Fruit fly (Drosophila melanogaster) whole organism, adult: ENCODE data around the gene PQBP1.

ENCODE experiments used
- CG11617 ChIP-seq: fragments of 200-800 bp; sonication (Bioruptor generic); optimal IDR thresholded peaks from 2 replicates; lab custom pipeline; 2017; ENCODE audit warnings: mild to moderate bottlenecking, missing biosample characterization, missing genetic modification reagents, missing genetic modification characterization
- CG12768 ChIP-seq: fragments of 200-800 bp; sonication (Bioruptor generic); optimal IDR thresholded peaks from 2 replicates; lab custom pipeline; 2017; ENCODE audit warnings: missing biosample characterization, missing genetic modification characterization, mild to moderate bottlenecking, moderate library complexity, missing genetic modification reagents
- CG14711 ChIP-seq: fragments of 200-800 bp; sonication (Bioruptor generic); optimal IDR thresholded peaks from 2 replicates; lab custom pipeline; 2018; ENCODE audit warnings: missing biosample characterization, mild to moderate bottlenecking, missing genetic modification characterization, moderate library complexity
- CG1620 ChIP-seq: fragments of 200-800 bp; sonication (Bioruptor generic); optimal IDR thresholded peaks from 2 replicates; lab custom pipeline; 2016; ENCODE audit warnings: missing biosample characterization, missing genetic modification characterization
- CG33017 ChIP-seq: fragments of 200-800 bp; sonication (Bioruptor generic); optimal IDR thresholded peaks from 2 replicates; lab custom pipeline; 2018; ENCODE audit warnings: missing biosample characterization, mild to moderate bottlenecking, missing genetic modification characterization, moderate library complexity
- CG5204 ChIP-seq: fragments of 200-800 bp; sonication (Bioruptor generic); optimal IDR thresholded peaks from 2 replicates; lab custom pipeline; 2016; ENCODE audit warnings: missing biosample characterization, missing genetic modification characterization
- CG7045 ChIP-seq: fragments of 200-800 bp; sonication (Bioruptor generic); optimal IDR thresholded peaks from 2 replicates; lab custom pipeline; 2017; ENCODE audit warnings: missing biosample characterization, mild to moderate bottlenecking, missing genetic modification characterization
- CG7101 ChIP-seq: fragments of 200-800 bp; sonication (Bioruptor generic); optimal IDR thresholded peaks from 2 replicates; lab custom pipeline; 2018; ENCODE audit warnings: missing biosample characterization, mild to moderate bottlenecking, missing genetic modification characterization, moderate library complexity
- Clk ChIP-seq: fragments of 200-800 bp; sonication (Bioruptor generic); optimal IDR thresholded peaks from 2 replicates; lab custom pipeline; 2017; ENCODE audit warnings: missing biosample characterization, missing genetic modification characterization
- Crg-1 ChIP-seq: fragments of 200-800 bp; sonication (Bioruptor generic); optimal IDR thresholded peaks from 2 replicates; lab custom pipeline; 2016; ENCODE audit warnings: missing biosample characterization, missing genetic modification characterization
- Hr96 ChIP-seq: fragments of 200-800 bp; sonication (Bioruptor generic); optimal IDR thresholded peaks from 2 replicates; lab custom pipeline; 2016; ENCODE audit warnings: missing biosample characterization, missing genetic modification characterization
- Mnt ChIP-seq: fragments of 200-800 bp; sonication (Bioruptor generic); optimal IDR thresholded peaks from 2 replicates; lab custom pipeline; 2016; ENCODE audit warnings: missing biosample characterization, mild to moderate bottlenecking, missing genetic modification characterization
- bab1 ChIP-seq: fragments of 200-800 bp; sonication (Bioruptor generic); optimal IDR thresholded peaks from 3 replicates; lab custom pipeline; 2019; ENCODE audit warnings: missing biosample characterization, mild to moderate bottlenecking, missing genetic modification characterization, moderate library complexity
- cic ChIP-seq: fragments of 200-800 bp; sonication (Bioruptor generic); optimal IDR thresholded peaks from 2 replicates; lab custom pipeline; 2017; ENCODE audit warnings: missing biosample characterization, mild to moderate bottlenecking, missing genetic modification characterization, moderate library complexity
- cnc ChIP-seq, 2 experiments: fragments of >200 bp; optimal IDR thresholded peaks; 2 replicates each; lab custom pipeline; 2017
- kay ChIP-seq: fragments of 200-800 bp; sonication (Bioruptor generic); peaks from one replicate; lab custom pipeline; 2016; ENCODE audit warnings: missing biosample characterization, missing genetic modification characterization, borderline replicate concordance
- ovo ChIP-seq: fragments of 200-800 bp; sonication (Bioruptor generic); optimal IDR thresholded peaks from 2 replicates; lab custom pipeline; 2016; ENCODE audit warnings: missing biosample characterization, missing genetic modification characterization
- pad ChIP-seq: fragments of 200-800 bp; sonication (Bioruptor generic); optimal IDR thresholded peaks from 3 replicates; lab custom pipeline; 2017; ENCODE audit warnings: missing biosample characterization, missing genetic modification characterization, mild to moderate bottlenecking, moderate library complexity, missing genetic modification reagents
- tj ChIP-seq: fragments of 200-800 bp; sonication (Bioruptor generic); optimal IDR thresholded peaks from 3 replicates; lab custom pipeline; 2017; ENCODE audit warnings: missing biosample characterization, mild to moderate bottlenecking, missing genetic modification characterization, moderate library complexity
- toe ChIP-seq: fragments of 200-800 bp; sonication (Bioruptor generic); optimal IDR thresholded peaks from 2 replicates; lab custom pipeline; 2016; ENCODE audit warnings: missing biosample characterization, missing genetic modification characterization

The PQBP1 gene

DNA sequence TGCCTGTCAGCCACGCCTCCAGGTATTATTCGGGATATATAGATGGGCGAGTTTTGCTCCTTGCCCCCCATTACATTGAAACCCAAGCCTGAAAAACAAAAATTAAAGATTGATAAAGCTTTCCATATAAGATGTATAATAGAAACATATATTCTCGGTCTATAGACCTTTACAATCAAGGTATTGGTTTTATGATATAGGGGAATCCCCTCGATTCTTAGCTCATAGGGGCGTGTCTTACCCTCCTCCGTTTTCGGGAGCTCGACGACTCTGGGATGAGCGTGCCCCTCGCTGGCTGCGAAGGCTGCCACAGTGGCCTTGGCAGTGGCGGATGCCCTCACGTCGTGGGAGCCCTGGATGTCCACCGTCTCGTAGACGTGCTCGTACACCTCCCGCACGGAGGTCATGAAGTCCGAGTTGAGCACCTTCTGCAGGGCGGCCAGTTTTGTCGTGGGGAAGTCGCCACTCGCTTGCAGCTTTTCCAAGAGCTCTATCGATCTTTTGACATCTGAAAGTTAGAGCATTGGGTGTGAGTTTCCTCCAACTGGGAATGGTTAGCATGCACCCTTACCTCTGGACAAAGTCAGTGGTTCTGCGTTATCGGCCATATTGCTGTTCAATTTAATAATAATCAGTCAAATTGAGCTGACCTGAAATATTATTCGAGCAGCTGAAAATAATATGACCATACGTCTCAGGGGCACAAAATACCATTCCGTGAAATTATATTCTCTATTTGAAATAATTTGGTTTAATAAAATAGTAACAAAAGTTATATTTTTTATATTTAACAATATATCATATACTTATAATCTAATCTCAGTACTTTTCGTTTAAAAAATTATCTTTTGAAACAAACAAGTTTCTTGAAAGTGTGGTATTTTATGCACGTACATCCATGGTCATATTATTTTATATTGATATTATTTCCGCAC lies at the start of gene PQBP1, which contains the start of gene veli:
Gene PQBP1 (plus strand): TSS at position 885 of the 935 bp plus-strand sequence.
Gene veli (minus strand): TSS at position 685 of the 935 bp plus-strand sequence.
- TF ChIP-seq ovo (GFP tag; lab: Kevin White, UChicago) (no peak), CG14711 (tag; lab: Kevin White, UChicago) (peak; percentile 18)

DNA sequence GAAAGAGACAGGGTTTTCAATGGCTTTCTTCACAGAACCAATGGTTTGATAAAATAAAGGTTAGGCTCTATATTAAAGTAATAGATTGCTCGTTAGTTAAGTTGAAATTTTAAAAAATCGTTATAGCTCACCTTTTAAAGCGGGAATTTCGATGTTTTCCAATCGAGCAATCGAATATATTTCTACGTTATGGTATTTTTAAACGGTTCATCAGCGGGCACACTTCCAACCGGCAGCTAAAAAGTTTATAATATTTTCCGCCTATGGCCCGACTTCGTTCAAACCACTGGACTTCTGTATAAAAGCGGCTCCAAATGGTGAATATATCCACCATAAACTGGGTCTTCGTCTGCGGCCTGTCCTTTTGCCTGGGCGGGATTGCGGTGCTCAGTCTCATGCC lies 42.5 kb upstream of the PQBP1 start, which contains the start of gene beta4GalT7:
Gene beta4GalT7 (plus strand): TSS at position 201 of the 400 bp plus-strand sequence.
- no peak for TF ChIP-seq CG11617
- TF ChIP-seq CG14711 (tag; lab: Kevin White, UChicago): no peak
- no peak for TF ChIP-seq kay (GFP tag; lab: Kevin White, UChicago)
- no peak for TF ChIP-seq Clk
- no peak for TF ChIP-seq CG12768 (GFP tag; lab: Kevin White, UChicago)
- TF ChIP-seq tj: no peak
- no peak for TF ChIP-seq pad
- no peak for TF ChIP-seq Mnt (GFP tag; lab: Kevin White, UChicago)
- TF ChIP-seq toe (GFP tag; lab: Kevin White, UChicago): no peak
- TF ChIP-seq CG5204: no peak
- no peak for TF ChIP-seq Crg-1
- TF ChIP-seq CG7045: no peak
- no peak for TF ChIP-seq bab1 (GFP tag; lab: Kevin White, UChicago)
- TF ChIP-seq CG33017 (tag; lab: Kevin White, UChicago): no peak

DNA sequence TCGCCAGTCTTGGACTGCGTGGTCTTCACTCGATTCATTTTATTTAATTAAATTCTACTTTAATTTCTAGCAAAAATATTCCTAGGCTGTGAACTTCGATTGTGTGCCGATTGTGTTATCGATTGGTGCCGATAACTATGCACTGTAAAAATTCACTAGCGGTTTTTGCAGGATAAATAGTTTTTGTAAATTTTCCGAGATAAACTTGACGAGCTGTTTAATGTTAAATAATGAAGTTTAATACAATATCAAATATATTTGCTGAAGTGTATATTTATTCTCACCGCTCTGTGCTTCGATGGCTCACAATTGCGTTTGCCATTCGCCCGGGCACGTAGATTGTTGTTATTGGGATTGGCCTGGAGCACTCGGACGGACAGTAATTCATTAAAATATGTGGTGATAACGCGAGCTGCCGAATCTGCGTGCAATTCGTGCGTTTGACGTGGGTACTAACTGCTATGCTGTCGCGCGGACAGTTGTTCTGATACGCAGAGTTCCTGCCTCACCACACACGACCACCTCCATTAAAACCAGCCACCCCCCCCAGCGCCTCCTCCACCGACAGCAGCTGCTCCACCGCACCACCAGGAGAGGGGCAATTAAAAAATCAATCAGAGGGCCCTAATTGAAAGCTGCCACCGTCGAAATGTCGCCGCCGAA lies 40.6 kb upstream of the PQBP1 start, which contains the start of the genes EMC6 and Hr96:
Gene EMC6 (minus strand): TSS at position 123 of the 663 bp plus-strand sequence.
Gene Hr96 (plus strand): TSS at position 341 of the 663 bp plus-strand sequence.
- TF ChIP-seq cic (GFP tag; lab: Kevin White, UChicago) (peak; percentile 67), Mnt (GFP tag; lab: Kevin White, UChicago) (peak; percentile 85), CG5204 (no peak), bab1 (GFP tag; lab: Kevin White, UChicago) (peak; percentile 94), CG12768 (GFP tag; lab: Kevin White, UChicago) (peak; percentile 88), CG1620 (peak; percentile 93), Hr96 (no peak), pad (peak; percentile 74), CG11617 (peak; percentile 92), CG14711 (tag; lab: Kevin White, UChicago) (peak; percentile 83), CG33017 (tag; lab: Kevin White, UChicago) (peak; percentile 91), kay (GFP tag; lab: Kevin White, UChicago) (no peak), Clk (peak; percentile 85), toe (GFP tag; lab: Kevin White, UChicago) (no peak), Crg-1 (peak; percentile 80), ovo (GFP tag; lab: Kevin White, UChicago) (peak; percentile 65), CG7045 (peak; percentile 89), tj (peak; percentile 67), cnc (optimal IDR thresholded peaks at IDR 0.05; lab: Kevin White, UChicago) (no peak), CG7101 (tag; lab: Kevin White, UChicago) (peak; percentile 92)

DNA sequence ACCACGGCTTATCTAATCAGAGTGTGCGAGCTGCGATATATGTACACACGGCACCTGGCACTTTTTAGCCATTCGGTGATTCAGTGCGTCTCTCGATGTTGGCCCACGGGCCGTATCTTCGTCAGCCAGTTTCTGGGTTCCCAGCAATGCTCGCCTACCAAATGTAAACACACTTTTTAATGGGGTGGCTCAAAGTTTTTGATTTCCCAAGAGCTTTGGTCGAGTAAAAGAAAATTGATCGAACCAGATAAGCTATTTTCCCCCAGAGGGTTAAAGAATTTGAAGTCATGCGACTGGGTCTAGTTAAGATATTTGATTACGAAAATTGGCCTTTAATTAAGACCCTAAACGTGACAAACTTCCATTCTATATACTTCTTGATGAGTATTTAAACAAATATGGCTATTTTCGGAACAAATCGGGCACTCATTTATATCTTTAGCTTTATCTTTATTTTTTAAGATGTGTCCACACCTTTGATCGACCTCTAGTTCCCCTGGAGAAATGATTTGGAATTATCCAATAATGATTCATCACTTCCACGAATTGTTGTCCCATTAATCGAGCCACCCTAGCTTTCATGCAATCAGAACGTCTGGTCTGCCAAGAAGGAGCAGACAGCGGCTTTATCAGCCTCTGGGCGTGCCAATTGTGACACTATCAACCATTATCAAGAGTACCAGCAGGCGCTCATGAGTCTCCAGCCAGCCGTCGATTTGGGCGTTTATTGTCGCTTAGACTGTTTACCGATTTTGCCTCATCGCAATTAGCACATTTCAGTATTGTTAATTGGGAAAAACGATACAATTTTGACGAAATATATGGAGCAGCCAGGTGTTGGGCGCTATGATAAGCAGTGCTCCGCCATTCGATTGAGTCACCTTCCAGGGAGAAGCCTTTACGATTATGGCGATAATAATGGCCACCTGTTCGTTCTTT lies 38.0 kb upstream of the PQBP1 start:
- peak; percentile 42 for TF ChIP-seq CG7101 (tag; lab: Kevin White, UChicago)
- peak; percentile 8 for TF ChIP-seq CG14711 (tag; lab: Kevin White, UChicago)
- TF ChIP-seq pad: peak; percentile 41
- peak; percentile 40 for TF ChIP-seq CG12768 (GFP tag; lab: Kevin White, UChicago)
- TF ChIP-seq bab1 (GFP tag; lab: Kevin White, UChicago): no peak
- peak; percentile 95 for TF ChIP-seq kay (GFP tag; lab: Kevin White, UChicago)
- peak; percentile 28 for TF ChIP-seq CG7045
- TF ChIP-seq cnc (optimal IDR thresholded peaks at IDR 0.05; lab: Kevin White, UChicago): no peak
- TF ChIP-seq Hr96: no peak
- TF ChIP-seq Clk: no peak
- no peak for TF ChIP-seq cic (GFP tag; lab: Kevin White, UChicago)
- no peak for TF ChIP-seq toe (GFP tag; lab: Kevin White, UChicago)
- TF ChIP-seq CG1620: no peak
- no peak for TF ChIP-seq CG5204
- peak; percentile 74 for TF ChIP-seq CG11617
- TF ChIP-seq CG33017 (tag; lab: Kevin White, UChicago): no peak
- TF ChIP-seq ovo (GFP tag; lab: Kevin White, UChicago): no peak
- TF ChIP-seq tj: peak; percentile 10
- TF ChIP-seq Mnt (GFP tag; lab: Kevin White, UChicago): peak; percentile 34
- no peak for TF ChIP-seq Crg-1

DNA sequence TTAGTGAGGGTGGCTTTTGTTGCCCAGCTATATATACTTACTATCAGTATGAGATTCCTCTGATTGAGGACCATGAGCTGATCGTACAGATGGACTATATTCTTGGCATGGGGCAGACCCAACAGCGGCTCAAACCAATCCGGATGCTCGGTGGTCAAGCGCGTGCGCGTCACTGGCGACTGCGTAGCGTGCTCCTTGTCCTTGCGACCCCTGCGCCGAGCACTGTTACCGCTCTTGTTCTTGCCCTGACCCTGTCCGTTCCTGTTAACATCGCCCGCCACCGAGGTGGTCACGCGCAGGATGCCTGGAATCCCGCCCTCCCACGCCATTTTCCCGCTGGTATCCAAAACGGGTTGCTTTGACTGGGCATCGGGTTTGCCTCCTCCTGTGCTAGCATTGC lies 32.9 kb upstream of the PQBP1 start:
- TF ChIP-seq kay (GFP tag; lab: Kevin White, UChicago) (no peak), cnc (optimal IDR thresholded peaks at IDR 0.05; lab: Kevin White, UChicago) (peak in 1 of 2 experiments; percentile 56)
